Worm (Caenorhabditis elegans): Measurements from ENCODE around the gene B0238.15.

- TF ChIP-seq ref-1 (GFP tag; conservative IDR thresholded peaks at IDR 0.05) (no peak), tab-1 (GFP tag; IDR thresholded peaks at IDR 0.05) (no peak)
Measured at ce11 chrV:5198240-5198639, 41.8 kb upstream of the B0238.15 start, which contains the start of gene Y47A7.2.

Measured in whole organism, midembryonic.